Worm (Caenorhabditis elegans) whole organism, L3 larva: ENCODE results near the gene Y77E11A.7.

ENCODE experiments used
- R02D3.7 ChIP-seq: fragments of 150-350 bp; optimal IDR thresholded peaks from 2 replicates; lab custom pipeline; 2014; ENCODE audit warnings: missing biosample characterization, missing genetic modification characterization
- ZK546.5 ChIP-seq: sonication (generic microtip); optimal IDR thresholded peaks from 2 replicates; lab custom pipeline; 2017; ENCODE audit warnings: missing biosample characterization, missing genetic modification characterization
- aly-2 ChIP-seq: fragments of 150-350 bp; optimal IDR thresholded peaks from 2 replicates; lab custom pipeline; 2014; ENCODE audit warnings: missing biosample characterization, missing genetic modification characterization
- ceh-16 ChIP-seq: sonication (generic microtip); optimal IDR thresholded peaks from 2 replicates; lab custom pipeline; 2017; ENCODE audit warnings: missing biosample characterization, missing genetic modification characterization
- ceh-28 ChIP-seq: fragments of 150-350 bp; optimal IDR thresholded peaks from 2 replicates; lab custom pipeline; 2014; ENCODE audit warnings: missing biosample characterization, missing genetic modification reagents, missing genetic modification characterization
- ceh-82 ChIP-seq: fragments of 150-350 bp; optimal IDR thresholded peaks from 2 replicates; lab custom pipeline; 2014; ENCODE audit warnings: missing biosample characterization, missing genetic modification characterization
- ceh-9 ChIP-seq: sonication (generic microtip); optimal IDR thresholded peaks from 2 replicates; lab custom pipeline; 2018; ENCODE audit warnings: missing biosample characterization, missing genetic modification characterization
- daf-12 ChIP-seq: fragments of 150-350 bp; optimal IDR thresholded peaks from 2 replicates; lab custom pipeline; 2014; ENCODE audit warnings: missing biosample characterization, missing genetic modification reagents, missing genetic modification characterization
- egl-5 ChIP-seq: fragments of 150-350 bp; optimal IDR thresholded peaks from 2 replicates; lab custom pipeline; 2017; ENCODE audit warnings: missing biosample characterization, missing genetic modification reagents, missing genetic modification characterization, inconsistent platforms
- elt-1 ChIP-seq: fragments of 150-350 bp; optimal IDR thresholded peaks from 2 replicates; lab custom pipeline; 2014; ENCODE audit warnings: missing biosample characterization, missing genetic modification characterization
- elt-2 ChIP-seq: sonication (generic microtip); optimal IDR thresholded peaks from 2 replicates; lab custom pipeline; 2016; ENCODE audit warnings: missing genetic modification reagents, mild to moderate bottlenecking, missing genetic modification characterization, missing compliant biosample characterization
- eor-1 ChIP-seq, 2 experiments: fragments of 150-350 bp; optimal IDR thresholded peaks; 2 replicates each; lab custom pipeline; 2014 to 2018; ENCODE audit warnings: missing biosample characterization in 2 of 2, missing genetic modification characterization in 2 of 2
- fkh-10 ChIP-seq: sonication (generic microtip); optimal IDR thresholded peaks from 2 replicates; lab custom pipeline; 2017; ENCODE audit warnings: missing biosample characterization, missing genetic modification reagents, missing genetic modification characterization
- fkh-2 ChIP-seq: fragments of 150-350 bp; optimal IDR thresholded peaks from 2 replicates; lab custom pipeline; 2014; ENCODE audit warnings: missing biosample characterization, missing genetic modification reagents, missing genetic modification characterization
- hmg-11 ChIP-seq: sonication (generic microtip); optimal IDR thresholded peaks from 2 replicates; lab custom pipeline; 2016; ENCODE audit warnings: missing genetic modification characterization, missing compliant biosample characterization
- jun-1 ChIP-seq: fragments of 150-350 bp; optimal IDR thresholded peaks from 2 replicates; lab custom pipeline; 2014; ENCODE audit warnings: missing biosample characterization, missing genetic modification reagents, missing genetic modification characterization
- lin-15B ChIP-seq: fragments of 150-350 bp; optimal IDR thresholded peaks from 2 replicates; lab custom pipeline; 2014; ENCODE audit warnings: missing biosample characterization, missing genetic modification characterization
- lin-39 ChIP-seq: fragments of 150-350 bp; optimal IDR thresholded peaks from 2 replicates; lab custom pipeline; 2018; ENCODE audit warnings: missing biosample characterization, missing genetic modification reagents, missing genetic modification characterization
- mdl-1 ChIP-seq: fragments of 150-350 bp; optimal IDR thresholded peaks from 2 replicates; lab custom pipeline; 2014; ENCODE audit warnings: missing biosample characterization, missing genetic modification characterization
- mml-1 ChIP-seq: fragments of 150-350 bp; sonication (generic microtip); optimal IDR thresholded peaks from 3 replicates; lab custom pipeline; 2014; ENCODE audit warnings: missing biosample characterization, missing genetic modification characterization
- nfya-1 ChIP-seq: sonication (generic microtip); optimal IDR thresholded peaks from 2 replicates; lab custom pipeline; 2017; ENCODE audit warnings: missing genetic modification characterization, mild to moderate bottlenecking, missing compliant biosample characterization, antibody characterized with exemption, moderate library complexity; ENCODE audit not compliant: insufficient read depth
- nhr-11 ChIP-seq: fragments of 150-350 bp; optimal IDR thresholded peaks from 2 replicates; lab custom pipeline; 2014; ENCODE audit warnings: missing biosample characterization, missing genetic modification characterization
- nhr-23 ChIP-seq: fragments of 150-350 bp; optimal IDR thresholded peaks from 2 replicates; lab custom pipeline; 2014; ENCODE audit warnings: missing biosample characterization, missing genetic modification reagents, missing genetic modification characterization
- nhr-25 ChIP-seq: sonication (generic microtip); optimal IDR thresholded peaks from 2 replicates; lab custom pipeline; 2017; ENCODE audit warnings: missing biosample characterization, missing genetic modification characterization
- nhr-28 ChIP-seq: fragments of 150-350 bp; optimal IDR thresholded peaks from 2 replicates; lab custom pipeline; 2014; ENCODE audit warnings: missing biosample characterization, missing genetic modification characterization
- nhr-43 ChIP-seq: sonication (generic microtip); optimal IDR thresholded peaks from 2 replicates; lab custom pipeline; 2016; ENCODE audit warnings: mild to moderate bottlenecking, missing genetic modification characterization, missing compliant biosample characterization; ENCODE audit not compliant: poor library complexity, severe bottlenecking
- nhr-67 ChIP-seq: fragments of 150-350 bp; optimal IDR thresholded peaks from 2 replicates; lab custom pipeline; 2014; ENCODE audit warnings: missing biosample characterization, missing genetic modification characterization
- nhr-76 ChIP-seq: fragments of 150-350 bp; sonication (generic microtip); optimal IDR thresholded peaks from 5 replicates; lab custom pipeline; 2014; ENCODE audit warnings: missing biosample characterization, missing genetic modification characterization
- nhr-77 ChIP-seq: fragments of 150-350 bp; optimal IDR thresholded peaks from 2 replicates; lab custom pipeline; 2014; ENCODE audit warnings: missing biosample characterization, missing genetic modification characterization
- pha-4 ChIP-seq: fragments of 150-350 bp; optimal IDR thresholded peaks from 2 replicates; lab custom pipeline; 2014; ENCODE audit warnings: missing biosample characterization, missing genetic modification reagents, missing genetic modification characterization
- pqm-1 ChIP-seq: fragments of 150-350 bp; optimal IDR thresholded peaks from 2 replicates; lab custom pipeline; 2017; ENCODE audit warnings: missing biosample characterization, missing genetic modification characterization, inconsistent platforms
- sea-2 ChIP-seq: fragments of 150-350 bp; sonication (generic microtip); optimal IDR thresholded peaks from 4 replicates; lab custom pipeline; 2014; ENCODE audit warnings: missing biosample characterization, missing genetic modification reagents, missing genetic modification characterization
- snpc-4 ChIP-seq: fragments of 150-350 bp; optimal IDR thresholded peaks from 2 replicates; lab custom pipeline; 2014; ENCODE audit warnings: missing biosample characterization, missing genetic modification characterization
- unc-62 ChIP-seq: fragments of 150-350 bp; sonication (generic microtip); optimal IDR thresholded peaks from 4 replicates; lab custom pipeline; 2014; ENCODE audit warnings: missing biosample characterization, missing genetic modification reagents, missing genetic modification characterization
- ztf-11 ChIP-seq: fragments of 150-350 bp; optimal IDR thresholded peaks from 2 replicates; lab custom pipeline; 2014; ENCODE audit warnings: missing biosample characterization, missing genetic modification characterization

Y77E11A.7 gene

DNA sequence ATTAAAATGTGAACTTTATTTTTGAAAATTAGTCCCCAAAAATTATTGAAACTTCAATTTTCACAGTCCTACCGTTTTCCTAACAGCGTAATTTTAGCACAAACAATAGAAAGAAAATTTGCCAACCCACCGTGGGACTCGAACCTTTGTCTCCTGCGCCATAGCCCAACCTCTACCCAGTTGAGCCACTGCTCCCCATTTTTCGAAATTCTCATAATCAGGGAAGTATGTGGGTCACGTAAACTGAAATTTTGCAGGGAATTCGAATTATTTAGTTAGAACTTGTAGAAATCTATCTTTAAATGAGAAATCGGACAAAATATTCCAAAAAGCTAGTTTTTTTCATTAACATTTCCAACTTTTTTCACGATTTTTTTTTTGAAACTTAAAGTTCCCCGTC lies 39.3 kb downstream of the Y77E11A.7 start:
- TF ChIP-seq fkh-10 (GFP tag; lab: Kevin White, UChicago) (no peak), elt-1 (tag; lab: Kevin White, UChicago) (no peak), pqm-1 (tag; lab: Kevin White, UChicago) (no peak), mdl-1 (tag; lab: Kevin White, UChicago) (no peak), mml-1 (tag; lab: Kevin White, UChicago) (no peak), ztf-11 (tag; lab: Kevin White, UChicago) (no peak), nfya-1 (tag; lab: Kevin White, UChicago) (no peak), nhr-77 (tag; lab: Kevin White, UChicago) (no peak), ceh-28 (tag; lab: Kevin White, UChicago) (no peak), nhr-28 (tag; lab: Kevin White, UChicago) (no peak), ZK546.5 (tag; lab: Kevin White, UChicago) (no peak), unc-62 (GFP tag; lab: Kevin White, UChicago) (no peak), nhr-23 (tag; lab: Kevin White, UChicago) (no peak), ceh-16 (tag; lab: Kevin White, UChicago) (no peak), elt-2 (no peak), nhr-76 (tag; lab: Kevin White, UChicago) (no peak), lin-39 (tag; lab: Kevin White, UChicago) (no peak), ceh-82 (no peak), egl-5 (tag; lab: Kevin White, UChicago) (no peak), nhr-11 (tag; lab: Kevin White, UChicago) (no peak)

- TF ChIP-seq nhr-67 (no peak), nhr-43 (tag; lab: Kevin White, UChicago) (no peak), elt-2 (peak; percentile 97), fkh-2 (no peak), jun-1 (peak; percentile 37), eor-1 (tag; optimal IDR thresholded peaks at IDR 0.05; lab: Kevin White, UChicago) (no peak), lin-15B (tag; lab: Kevin White, UChicago) (no peak), pqm-1 (tag; lab: Kevin White, UChicago) (peak; percentile 84), pha-4 (tag; lab: Kevin White, UChicago) (peak; percentile 62)
These were observed 40.7 kb downstream of the Y77E11A.7 start for ce11 chrIV:1378954-1379353.

DNA sequence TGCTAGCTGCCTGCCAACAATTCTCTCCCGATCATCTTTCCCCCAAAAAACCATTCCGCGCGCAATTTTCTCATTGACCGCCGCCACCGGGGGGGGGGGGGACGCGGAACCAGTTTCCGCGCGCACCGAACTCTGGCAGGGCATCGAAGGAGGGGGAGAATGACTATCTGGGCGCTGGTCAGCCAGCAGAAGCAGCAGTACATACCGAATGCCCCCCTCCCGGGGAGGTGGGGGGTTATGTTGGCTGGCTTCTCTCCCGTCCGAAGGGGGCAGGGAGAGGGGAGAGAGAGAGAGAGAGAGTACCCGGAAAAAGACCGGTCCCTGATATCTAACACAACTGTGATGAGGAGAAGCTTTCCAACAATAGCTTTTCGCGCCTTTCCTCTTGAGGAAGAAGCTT lies 42.0 kb downstream of the Y77E11A.7 start:
- TF ChIP-seq sea-2 (GFP tag; lab: Kevin White, UChicago) (no peak), ceh-9 (tag; lab: Kevin White, UChicago) (no peak), lin-39 (tag; lab: Kevin White, UChicago) (no peak), jun-1 (no peak)

ce11 chrIV:1375289-1375688 lies 44.4 kb downstream of the Y77E11A.7 start:
- TF ChIP-seq fkh-2 = no peak
- TF ChIP-seq daf-12 (tag; lab: Kevin White, UChicago) = no peak
- no peak for TF ChIP-seq nhr-28 (tag; lab: Kevin White, UChicago)
- TF ChIP-seq snpc-4 (tag; lab: Kevin White, UChicago) = no peak

DNA sequence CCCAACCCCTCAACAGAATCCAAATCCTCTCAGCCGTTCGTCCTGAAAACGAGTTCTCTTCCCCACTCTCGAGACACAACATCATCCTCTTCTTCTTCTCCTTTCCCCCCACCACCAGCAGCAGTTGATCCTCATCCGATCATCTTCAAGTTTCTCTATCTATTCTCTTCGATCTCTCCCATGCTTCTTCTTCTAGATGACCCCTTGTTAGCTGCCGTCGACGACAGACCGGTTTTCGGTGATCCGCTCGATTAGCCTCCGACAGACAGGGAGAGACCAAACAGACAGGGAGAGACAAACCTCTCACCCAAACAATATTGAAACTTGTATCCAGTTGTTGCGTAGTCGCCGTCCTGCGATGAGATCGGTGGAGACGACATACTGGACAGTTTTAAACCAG lies 48.3 kb downstream of the Y77E11A.7 start:
- TF ChIP-seq nfya-1 (tag; lab: Kevin White, UChicago) = no peak
- no peak for TF ChIP-seq jun-1
- TF ChIP-seq ceh-28 (tag; lab: Kevin White, UChicago) = no peak
- peak; percentile 91 for TF ChIP-seq nhr-23 (tag; lab: Kevin White, UChicago)
- TF ChIP-seq nhr-43 (tag; lab: Kevin White, UChicago) = peak; percentile 69
- TF ChIP-seq nhr-11 (tag; lab: Kevin White, UChicago) = no peak
- TF ChIP-seq nhr-25 (tag; lab: Kevin White, UChicago) = peak; percentile 90
- TF ChIP-seq R02D3.7 (tag; lab: Kevin White, UChicago) = no peak
- TF ChIP-seq elt-1 (tag; lab: Kevin White, UChicago) = peak; percentile 40
- no peak for TF ChIP-seq eor-1 (tag; optimal IDR thresholded peaks at IDR 0.05; lab: Kevin White, UChicago)
- no peak for TF ChIP-seq hmg-11 (tag; lab: Kevin White, UChicago)
- no peak for TF ChIP-seq pha-4 (tag; lab: Kevin White, UChicago)
- no peak for TF ChIP-seq fkh-10 (GFP tag; lab: Kevin White, UChicago)
- TF ChIP-seq aly-2 = no peak
- no peak for TF ChIP-seq nhr-77 (tag; lab: Kevin White, UChicago)
- TF ChIP-seq ceh-16 (tag; lab: Kevin White, UChicago) = no peak
- no peak for TF ChIP-seq fkh-2
- no peak for TF ChIP-seq elt-2
- no peak for TF ChIP-seq nhr-28 (tag; lab: Kevin White, UChicago)
